Fruit fly (Drosophila melanogaster): ENCODE data around the gene CG14891.

The CG14891 gene

dm6 chr3R:16541932-16542331, 29.4 kb upstream of the CG14891 start:
- TF ChIP-seq Six4 (GFP tag; optimal IDR thresholded peaks at IDR 0.05) (no peak), Nf-YC (tag; optimal IDR thresholded peaks at IDR 0.05) (no peak), Med (GFP tag) (peak; percentile 14), D19A (tag; optimal IDR thresholded peaks at IDR 0.05) (peak; percentile 76)

dm6 chr3R:16542538-16542937, 28.8 kb upstream of the CG14891 start:
- TF ChIP-seq emc (GFP tag; optimal IDR thresholded peaks at IDR 0.05) (no peak), bsh (GFP tag; optimal IDR thresholded peaks at IDR 0.05) (no peak), esg (GFP tag; conservative IDR thresholded peaks at IDR 0.05) (no peak), CG14710 (tag; optimal IDR thresholded peaks at IDR 0.05) (no peak), Dbx (GFP tag; IDR thresholded peaks at IDR 0.05) (no peak), az2 (GFP tag; optimal IDR thresholded peaks at IDR 0.05) (no peak), unc-4 (GFP tag; IDR thresholded peaks at IDR 0.05; ENCODE audit: partially characterized antibody) (no peak), tll (GFP tag; optimal IDR thresholded peaks at IDR 0.05) (no peak), Kr (GFP tag; optimal IDR thresholded peaks at IDR 0.05) (no peak), ato (GFP tag; IDR thresholded peaks at IDR 0.05; ENCODE audit: partially characterized antibody) (no peak)

- TF ChIP-seq NK7.1 (GFP tag; optimal IDR thresholded peaks at IDR 0.05) (no peak), CG2199 (GFP tag; IDR thresholded peaks at IDR 0.05) (no peak), CG13894 (tag; optimal IDR thresholded peaks at IDR 0.05) (no peak), vnd (GFP tag; IDR thresholded peaks at IDR 0.05; ENCODE audit: partially characterized antibody) (no peak), Rx (GFP tag; IDR thresholded peaks at IDR 0.05) (no peak), eyg (GFP tag; optimal IDR thresholded peaks at IDR 0.05) (no peak), hth (optimal IDR thresholded peaks at IDR 0.05) (no peak), sna (GFP tag; IDR thresholded peaks at IDR 0.05; ENCODE audit: partially characterized antibody) (no peak), CG17186 (GFP tag; optimal IDR thresholded peaks at IDR 0.05) (no peak), CG10959 (GFP tag; IDR thresholded peaks at IDR 0.05) (no peak), CG11696 (GFP tag; IDR thresholded peaks at IDR 0.05) (no peak), CG2889 (GFP tag; IDR thresholded peaks at IDR 0.05) (no peak), z (GFP tag; IDR thresholded peaks at IDR 0.05) (no peak), grau (tag; optimal IDR thresholded peaks at IDR 0.05) (no peak), lmd (GFP tag; IDR thresholded peaks at IDR 0.05) (no peak), CG10979 (tag; optimal IDR thresholded peaks at IDR 0.05) (no peak), dpn (GFP tag; optimal IDR thresholded peaks at IDR 0.05) (no peak), CG42726 (GFP tag; IDR thresholded peaks at IDR 0.05; ENCODE audit: partially characterized antibody) (no peak), pho (GFP tag; optimal IDR thresholded peaks at IDR 0.05) (no peak), Awh (GFP tag; IDR thresholded peaks at IDR 0.05) (peak; percentile 41; the same call in 1 of the 2 replicates), gcm (GFP tag; optimal IDR thresholded peaks at IDR 0.05) (no peak), CG6654 (GFP tag; optimal IDR thresholded peaks at IDR 0.05) (no peak), kni (GFP tag; optimal IDR thresholded peaks at IDR 0.05) (peak; percentile 4), Fer2 (tag; optimal IDR thresholded peaks at IDR 0.05) (no peak), Opbp (GFP tag; IDR thresholded peaks at IDR 0.05; ENCODE audit: partially characterized antibody) (no peak), zen (tag; optimal IDR thresholded peaks at IDR 0.05) (peak; percentile 55), gro (GFP tag; optimal IDR thresholded peaks at IDR 0.05) (no peak), phol (tag; optimal IDR thresholded peaks at IDR 0.05) (no peak), CG14710 (tag; optimal IDR thresholded peaks at IDR 0.05) (no peak), CG3163 (GFP tag; optimal IDR thresholded peaks at IDR 0.05) (no peak), CG8388 (GFP tag; optimal IDR thresholded peaks at IDR 0.05) (no peak), ewg (GFP tag; optimal IDR thresholded peaks at IDR 0.05) (no peak), CG1233 (GFP tag; optimal IDR thresholded peaks at IDR 0.05) (no peak), CG10209 (GFP tag; optimal IDR thresholded peaks at IDR 0.05) (no peak), chinmo (GFP tag; IDR thresholded peaks at IDR 0.05; ENCODE audit: partially characterized antibody) (0 out of 4 replicates have a peak, but pooled peaks have one; percentile 19)
These were observed 25.6 kb upstream of the CG14891 start for dm6 chr3R:16545705-16546104.

Data from whole organism, embryonic.